Worm (Caenorhabditis elegans) whole organism, L3 larva: ENCODE data around the gene npr-25.

ENCODE experiments used
- elt-1 ChIP-seq: fragments of 150-350 bp; optimal IDR thresholded peaks from 2 replicates; lab custom pipeline; 2014; ENCODE audit warnings: missing biosample characterization, missing genetic modification characterization
- jun-1 ChIP-seq: fragments of 150-350 bp; optimal IDR thresholded peaks from 2 replicates; lab custom pipeline; 2014; ENCODE audit warnings: missing biosample characterization, missing genetic modification reagents, missing genetic modification characterization
- nhr-25 ChIP-seq: sonication (generic microtip); optimal IDR thresholded peaks from 2 replicates; lab custom pipeline; 2017; ENCODE audit warnings: missing biosample characterization, missing genetic modification characterization
- tbx-2 ChIP-seq: sonication (generic microtip); optimal IDR thresholded peaks from 2 replicates; lab custom pipeline; 2016; ENCODE audit warnings: mild to moderate bottlenecking, missing genetic modification characterization, missing compliant biosample characterization
- unc-62 ChIP-seq: fragments of 150-350 bp; sonication (generic microtip); optimal IDR thresholded peaks from 4 replicates; lab custom pipeline; 2014; ENCODE audit warnings: missing biosample characterization, missing genetic modification reagents, missing genetic modification characterization
- zag-1 ChIP-seq: fragments of 150-350 bp; optimal IDR thresholded peaks from 2 replicates; lab custom pipeline; 2014; ENCODE audit warnings: missing biosample characterization, missing genetic modification characterization

- peak; percentile 81 for TF ChIP-seq nhr-25
- TF ChIP-seq elt-1 (tag; lab: Kevin White, UChicago): peak; percentile 41
- peak; percentile 75 for TF ChIP-seq unc-62 (GFP tag; lab: Kevin White, UChicago)
- no peak for TF ChIP-seq zag-1 (tag; lab: Kevin White, UChicago)
- TF ChIP-seq jun-1 (tag; lab: Kevin White, UChicago): peak; percentile 55
- peak; percentile 74 for TF ChIP-seq tbx-2
These were observed 38.5 kb downstream of the npr-25 start for ce11 chrV:11314025-11314880.
